Worm (Caenorhabditis elegans): ENCODE results near the gene tsp-18.
A peak's percentile ranks its signal among the peaks of the same experiment; 100 is the strongest.

Gene tsp-18

DNA sequence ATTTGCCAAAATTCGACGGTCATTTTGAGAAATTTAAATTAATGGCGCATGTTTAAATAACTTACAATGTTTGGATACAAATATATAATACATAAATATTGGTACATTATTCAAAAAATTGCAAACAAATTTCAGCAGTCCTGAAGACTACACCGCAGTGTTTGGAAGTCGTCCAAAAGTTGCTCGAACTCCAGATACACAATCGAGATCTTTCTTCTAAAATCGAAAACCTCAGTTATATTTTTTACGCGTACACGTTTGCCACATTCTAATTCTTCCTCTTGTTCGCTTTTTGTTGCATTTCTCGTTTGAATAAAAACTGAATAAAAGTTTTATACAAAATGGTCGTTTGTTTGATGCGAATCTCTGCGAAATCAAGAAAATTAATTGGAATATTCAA lies at the start of gene tsp-18:
Gene tsp-18, plus strand, starts transcription at position 301 of the 400 bp plus-strand sequence.
- TF ChIP-seq aha-1 (tag): peak; percentile 64
- TF ChIP-seq lin-13 (GFP tag; optimal IDR thresholded peaks at IDR 0.05): no peak
- no peak for TF ChIP-seq nhr-28 (tag; optimal IDR thresholded peaks at IDR 0.05)
- TF ChIP-seq ceh-62 (tag; optimal IDR thresholded peaks at IDR 0.05): no peak
- no peak for TF ChIP-seq ceh-32 (tag; optimal IDR thresholded peaks at IDR 0.05; ENCODE audit: poor library complexity)

DNA sequence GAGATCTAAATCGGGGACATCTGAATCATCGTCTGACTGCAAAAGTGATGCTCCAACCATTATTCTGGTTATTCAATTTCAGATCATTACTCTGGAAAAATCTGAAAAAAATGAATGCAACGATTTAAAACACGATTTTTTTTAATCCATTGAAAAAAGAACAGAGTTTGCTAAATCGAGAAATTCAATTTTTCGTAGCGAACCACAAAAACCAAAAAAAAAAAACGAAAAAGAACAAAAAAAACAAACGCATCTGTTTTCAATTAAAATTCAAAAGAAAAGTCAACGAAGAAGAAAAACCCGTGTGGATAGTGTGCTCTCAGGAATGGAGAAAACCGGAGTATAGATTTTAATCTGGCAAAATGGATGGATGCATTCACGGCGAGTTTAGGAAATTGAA lies 46.0 kb upstream of the tsp-18 start, which contains the start of gene F55C12.4:
Gene F55C12.4, minus strand, starts transcription at position 101 of the 400 bp plus-strand sequence.
- TF ChIP-seq sdz-12 (GFP tag; optimal IDR thresholded peaks at IDR 0.05) (no peak), unc-130 (GFP tag; optimal IDR thresholded peaks at IDR 0.05) (no peak), daf-16 (GFP tag; optimal IDR thresholded peaks at IDR 0.05) (no peak), daf-16 (tag; optimal IDR thresholded peaks at IDR 0.05) (no peak), nhr-102 (tag; optimal IDR thresholded peaks at IDR 0.05) (no peak), nhr-41 (GFP tag; IDR thresholded peaks at IDR 0.05) (no peak), Y48G9A.11 (GFP tag; IDR thresholded peaks at IDR 0.05) (no peak), skn-1 (tag; optimal IDR thresholded peaks at IDR 0.05) (no peak), D1046.2 (GFP tag; IDR thresholded peaks at IDR 0.05) (no peak), egl-43 (GFP tag; IDR thresholded peaks at IDR 0.05) (no peak), zip-11 (GFP tag; IDR thresholded peaks at IDR 0.05) (no peak)

DNA sequence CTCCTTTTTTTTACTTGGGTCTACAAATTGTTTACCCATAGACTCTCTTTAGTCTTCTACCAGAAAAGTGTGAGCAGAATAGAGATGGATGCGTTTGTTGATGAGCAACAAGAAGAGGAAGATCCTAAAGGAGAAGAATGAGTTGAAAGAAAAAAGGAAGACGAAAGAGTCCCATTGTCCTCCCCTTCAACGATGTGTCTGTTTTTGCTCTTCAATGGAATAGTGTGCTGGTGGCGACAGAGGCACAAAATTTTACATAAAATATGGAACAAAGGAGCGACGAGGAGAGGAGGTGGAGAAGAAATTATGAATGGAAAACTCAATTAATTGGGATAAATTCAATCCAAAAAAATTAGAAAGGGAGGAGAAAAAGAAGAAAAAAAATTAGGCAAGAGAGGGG lies 43.7 kb upstream of the tsp-18 start:
- TF ChIP-seq R02D3.7 (tag; optimal IDR thresholded peaks at IDR 0.05) (no peak), fkh-10 (GFP tag; optimal IDR thresholded peaks at IDR 0.05) (peak; percentile 87), nhr-76 (tag; optimal IDR thresholded peaks at IDR 0.05) (no peak), ztf-7 (tag; optimal IDR thresholded peaks at IDR 0.05) (no peak), rbr-2 (tag; optimal IDR thresholded peaks at IDR 0.05) (no peak)

DNA sequence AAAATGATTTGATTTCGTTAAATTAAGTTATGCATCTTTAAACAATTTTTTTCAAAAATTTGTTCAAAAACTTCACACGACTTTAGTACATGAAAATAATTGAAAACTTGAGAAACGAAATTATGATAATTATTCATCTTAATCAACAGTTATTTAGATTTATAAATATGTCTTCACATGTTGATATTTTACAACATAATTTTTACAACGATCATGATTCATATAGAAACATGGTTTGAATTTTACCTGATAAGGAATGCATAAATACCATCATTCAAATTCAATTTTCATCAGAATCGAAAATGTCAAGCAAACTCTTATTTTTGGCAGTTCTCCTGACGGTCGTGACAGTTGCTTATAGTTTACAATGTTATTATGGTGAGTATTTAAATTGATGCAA lies 40.5 kb upstream of the tsp-18 start, which contains the start of gene tag-234:
Gene tag-234, plus strand, starts transcription at position 301 of the 400 bp plus-strand sequence.
- TF ChIP-seq R02D3.7 (tag; optimal IDR thresholded peaks at IDR 0.05) (no peak), snpc-4 (tag; optimal IDR thresholded peaks at IDR 0.05) (no peak), egl-27 (tag; optimal IDR thresholded peaks at IDR 0.05) (no peak), hlh-30 (tag; optimal IDR thresholded peaks at IDR 0.05; ENCODE audit: insufficient read depth) (no peak), ZK546.5 (tag; optimal IDR thresholded peaks at IDR 0.05) (no peak), dmd-9 (GFP tag; IDR thresholded peaks at IDR 0.05) (no peak), ztf-11 (tag; optimal IDR thresholded peaks at IDR 0.05) (no peak), jun-1 (tag; optimal IDR thresholded peaks at IDR 0.05) (no peak), ceh-82 (tag; optimal IDR thresholded peaks at IDR 0.05) (no peak), vab-7 (GFP tag; IDR thresholded peaks at IDR 0.05) (no peak), unc-39 (tag; optimal IDR thresholded peaks at IDR 0.05) (no peak), cey-2 (tag; optimal IDR thresholded peaks at IDR 0.05; ENCODE audit: borderline replicate concordance, insufficient read depth) (no peak), lsy-2 (tag; optimal IDR thresholded peaks at IDR 0.05) (no peak), saeg-2 (GFP tag; IDR thresholded peaks at IDR 0.05) (no peak), daf-16 (GFP tag; optimal IDR thresholded peaks at IDR 0.05) (no peak), daf-16 (tag; optimal IDR thresholded peaks at IDR 0.05) (peak; percentile 64), nhr-28 (tag; optimal IDR thresholded peaks at IDR 0.05) (peak; percentile 4), lin-1 (GFP tag; IDR thresholded peaks at IDR 0.05) (no peak), zip-11 (GFP tag; IDR thresholded peaks at IDR 0.05) (no peak), lin-29 (GFP tag; IDR thresholded peaks at IDR 0.05) (no peak), dpl-1 (GFP tag; optimal IDR thresholded peaks at IDR 0.05) (no peak), madf-5 (GFP tag; IDR thresholded peaks at IDR 0.05) (no peak), T26A8.4 (GFP tag; IDR thresholded peaks at IDR 0.05) (no peak), nhr-6 (tag; optimal IDR thresholded peaks at IDR 0.05) (peak; percentile 7), dmd-8 (GFP tag; IDR thresholded peaks at IDR 0.05) (no peak), spr-3 (GFP tag; optimal IDR thresholded peaks at IDR 0.05) (no peak), mxl-2 (GFP tag; conservative IDR thresholded peaks at IDR 0.05) (no peak), egl-43 (GFP tag; IDR thresholded peaks at IDR 0.05) (no peak)
